2 fruit fly cellular contexts compared by ENCODE assay signal in the genomic region with DNA sequence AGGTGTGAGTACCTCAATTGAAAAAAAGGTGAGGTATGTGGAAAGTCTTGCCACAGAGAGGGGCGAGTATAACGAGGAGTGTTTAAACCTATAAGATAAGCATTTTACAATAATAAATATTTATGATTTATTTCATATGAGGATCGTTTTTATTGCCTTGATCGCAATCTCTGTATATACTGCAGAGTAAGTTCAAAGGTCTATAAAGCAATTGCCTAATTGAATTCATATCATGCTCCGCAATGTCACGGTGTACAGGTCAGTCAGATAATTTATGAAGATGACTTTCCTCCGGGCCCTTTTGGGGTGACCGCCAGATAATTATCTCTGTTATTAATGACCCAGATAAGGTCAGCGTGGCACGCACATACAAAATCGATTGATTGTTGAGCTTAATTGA.
TF ChIP-seq lines count a peak whose summit lies in the region.

No protein-coding gene starts in this region.

- TF ChIP-seq CTCF in whole organism, embryonic (GFP tag; optimal IDR thresholded peaks at IDR 0.05; lab: Kevin White, UChicago): no peak

TF ChIP-seq in whole organism, embryonic, 481 proteins besides CTCF, POLR2A, EP300 and RAD21:
- TF ChIP-seq grn (GFP tag; optimal IDR thresholded peaks at IDR 0.05; lab: Kevin White, UChicago) (peak; percentile 1), exex (tag; optimal IDR thresholded peaks at IDR 0.05; lab: Kevin White, UChicago) (peak; percentile 36), E2f2 (GFP tag; IDR thresholded peaks at IDR 0.05; lab: Robert Waterston, UW) (no peak), Hr78 (GFP tag; optimal IDR thresholded peaks at IDR 0.05; lab: Kevin White, UChicago) (peak in 1 of 2 experiments; percentile 76)
TF ChIP-seq in whole organism, embryonic: peak in this region for 3.

TF ChIP-seq in whole organism, prepupa, 60 proteins besides CTCF, POLR2A, EP300 and RAD21:
- TF ChIP-seq vri (GFP tag; optimal IDR thresholded peaks at IDR 0.05; lab: Kevin White, UChicago): no peak
- TF ChIP-seq dsx (GFP tag; optimal IDR thresholded peaks at IDR 0.05; lab: Kevin White, UChicago; ENCODE audit: poor library complexity, severe bottlenecking): no peak
- peak; percentile 92 for TF ChIP-seq svp (GFP tag; lab: Kevin White, UChicago)
- no peak for TF ChIP-seq CG8319 (GFP tag; optimal IDR thresholded peaks at IDR 0.05; lab: Kevin White, UChicago)
- TF ChIP-seq net (GFP tag; optimal IDR thresholded peaks at IDR 0.05; lab: Kevin White, UChicago): no peak
- TF ChIP-seq fd85E (GFP tag; optimal IDR thresholded peaks at IDR 0.05; lab: Kevin White, UChicago): no peak
- TF ChIP-seq pdm3 (GFP tag; optimal IDR thresholded peaks at IDR 0.05; lab: Kevin White, UChicago): no peak
